Fruit fly (Drosophila melanogaster): ENCODE results near the gene CG34012.
A peak's percentile ranks its signal among the peaks of the same experiment; 100 is the strongest.

CG34012 gene

dm6 chr3L:11096195-11096908, 13.0 kb downstream of the CG34012 start, which contains the start of the genes CG46439, Iyd and CG33947 (continued):
- TF ChIP-seq org-1 (GFP tag; optimal IDR thresholded peaks at IDR 0.05): no peak
- no peak for TF ChIP-seq Ravus (GFP tag; IDR thresholded peaks at IDR 0.05)
- peak; percentile 71 for TF ChIP-seq CG15514 (GFP tag; optimal IDR thresholded peaks at IDR 0.05)
- TF ChIP-seq pzg (GFP tag; optimal IDR thresholded peaks at IDR 0.05): peak; percentile 37
- peak; percentile 56; the same call in 2 of the 3 replicates for TF ChIP-seq CG34224 (GFP tag; IDR thresholded peaks at IDR 0.05; ENCODE audit: partially characterized antibody)
- TF ChIP-seq Bgb (GFP tag; IDR thresholded peaks at IDR 0.05; ENCODE audit: partially characterized antibody): peak; percentile 37; the same call in 1 of the 2 replicates

dm6 chr3L:11094279-11094678, 15.0 kb downstream of the CG34012 start:
- TF ChIP-seq sens (GFP tag) (peak; percentile 57), mld (GFP tag; IDR thresholded peaks at IDR 0.05; ENCODE audit: partially characterized antibody) (no peak)

DNA sequence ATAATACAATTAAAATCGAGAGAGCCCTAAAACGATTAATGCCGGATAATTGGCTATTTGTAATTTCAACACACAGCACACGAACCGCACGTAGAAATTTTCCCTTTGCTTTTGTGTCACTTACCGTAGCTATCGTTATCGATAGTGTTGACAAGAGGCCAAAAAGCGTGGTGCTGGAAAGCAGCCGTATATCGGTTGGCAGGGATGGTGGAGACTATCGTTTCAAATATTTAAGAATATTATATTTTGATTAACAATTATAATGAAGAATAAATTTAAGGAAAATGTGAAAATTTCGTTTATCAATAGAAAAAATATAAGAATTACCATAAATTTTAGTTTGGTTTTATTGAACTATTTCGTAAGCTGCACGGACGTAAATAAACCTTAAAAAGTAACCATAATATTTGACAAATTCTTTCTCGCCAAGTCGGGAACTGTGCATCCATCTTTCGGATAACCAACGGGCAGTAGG, 16.2 kb downstream of the CG34012 start, which contains the start of gene JIL-1:
Gene JIL-1, minus strand, starts transcription at position 148 of the 475 bp plus-strand sequence.
- peak; percentile 88 for TF ChIP-seq Scr (GFP tag; IDR thresholded peaks at IDR 0.05; ENCODE audit: partially characterized antibody)
- TF ChIP-seq CG15696 (tag; optimal IDR thresholded peaks at IDR 0.05): peak; percentile 18
- peak; percentile 71 for TF ChIP-seq CG12391 (tag; optimal IDR thresholded peaks at IDR 0.05)
- TF ChIP-seq Nf-YC (tag; optimal IDR thresholded peaks at IDR 0.05): peak; percentile 65
- peak; percentile 85 for TF ChIP-seq CG2120 (GFP tag; optimal IDR thresholded peaks at IDR 0.05)
- peak; percentile 30 for TF ChIP-seq CG18764 (GFP tag; optimal IDR thresholded peaks at IDR 0.05)
- TF ChIP-seq Dfd (GFP tag; optimal IDR thresholded peaks at IDR 0.05): no peak
- TF ChIP-seq dpn (GFP tag; optimal IDR thresholded peaks at IDR 0.05): peak; percentile 58 to 60
- peak; percentile 66; the same call in 2 of the 3 replicates for TF ChIP-seq CG14050 (GFP tag; IDR thresholded peaks at IDR 0.05)
- peak; percentile 83 for TF ChIP-seq CG34224 (GFP tag; IDR thresholded peaks at IDR 0.05; ENCODE audit: partially characterized antibody)
- TF ChIP-seq Chrac-16 (GFP tag; optimal IDR thresholded peaks at IDR 0.05): peak; percentile 63
- peak; percentile 24; the same call in 1 of the 3 replicates for TF ChIP-seq H15 (GFP tag; IDR thresholded peaks at IDR 0.05)
- TF ChIP-seq hbn (GFP tag; IDR thresholded peaks at IDR 0.05; ENCODE audit: partially characterized antibody): peak; percentile 75
- TF ChIP-seq CG42726 (GFP tag; IDR thresholded peaks at IDR 0.05; ENCODE audit: partially characterized antibody): peak; percentile 87
- no peak for TF ChIP-seq tio (GFP tag; optimal IDR thresholded peaks at IDR 0.05)
- no peak for TF ChIP-seq NK7.1 (GFP tag; optimal IDR thresholded peaks at IDR 0.05)
- TF ChIP-seq az2 (GFP tag; optimal IDR thresholded peaks at IDR 0.05): peak; percentile 48
- peak; percentile 37 for TF ChIP-seq CG7786 (GFP tag; optimal IDR thresholded peaks at IDR 0.05)
- TF ChIP-seq pb (GFP tag; optimal IDR thresholded peaks at IDR 0.05): no peak
- TF ChIP-seq gt (GFP tag; IDR thresholded peaks at IDR 0.05): no peak
- TF ChIP-seq psq (GFP tag; optimal IDR thresholded peaks at IDR 0.05): peak; percentile 88
- peak; percentile 76 for TF ChIP-seq CG11085 (GFP tag; IDR thresholded peaks at IDR 0.05)
- no peak for TF ChIP-seq ab (GFP tag; optimal IDR thresholded peaks at IDR 0.05)
- peak; percentile 49 for TF ChIP-seq E2f2 (GFP tag; IDR thresholded peaks at IDR 0.05)
- TF ChIP-seq rib (GFP tag; IDR thresholded peaks at IDR 0.05): peak; percentile 50
- TF ChIP-seq CHES-1-like (GFP tag; optimal IDR thresholded peaks at IDR 0.05): no peak
- peak; percentile 72 for TF ChIP-seq NfI (GFP tag; optimal IDR thresholded peaks at IDR 0.05)
- TF ChIP-seq CG31388 (GFP tag; optimal IDR thresholded peaks at IDR 0.05): no peak
- peak; percentile 56 for TF ChIP-seq CG1233 (GFP tag; optimal IDR thresholded peaks at IDR 0.05)
- TF ChIP-seq gcm2 (GFP tag; optimal IDR thresholded peaks at IDR 0.05): no peak
- peak; percentile 27 for TF ChIP-seq CG7556 (GFP tag; optimal IDR thresholded peaks at IDR 0.05)
- no peak for TF ChIP-seq klu (GFP tag; IDR thresholded peaks at IDR 0.05)
- peak; percentile 8 for TF ChIP-seq trem (tag; optimal IDR thresholded peaks at IDR 0.05)
- TF ChIP-seq CG2116 (GFP tag; optimal IDR thresholded peaks at IDR 0.05): peak; percentile 58
- 0 out of 2 replicates have a peak, but pooled peaks have one; percentile 39 for TF ChIP-seq aop (GFP tag; IDR thresholded peaks at IDR 0.05)
- TF ChIP-seq CG9437 (GFP tag; optimal IDR thresholded peaks at IDR 0.05): peak; percentile 30
- peak; percentile 79 for TF ChIP-seq sisA (GFP tag; IDR thresholded peaks at IDR 0.05)
- TF ChIP-seq CG12236 (GFP tag; optimal IDR thresholded peaks at IDR 0.05): no peak
- TF ChIP-seq dm (GFP tag; optimal IDR thresholded peaks at IDR 0.05): no peak
